Worm (Caenorhabditis elegans) whole organism, young adult: ENCODE measurements around the gene K10D11.5.

ENCODE experiments used
- ceh-91 ChIP-seq: fragments of 200-800 bp; sonication (Bioruptor generic); IDR thresholded peaks from 2 replicates; pipeline ENCODE4 v1.3.6; 2022; ENCODE audit warnings: missing genetic modification reagents, missing genetic modification characterization, missing compliant biosample characterization
- nfya-1 ChIP-seq: sonication (generic microtip); optimal IDR thresholded peaks from 2 replicates; lab custom pipeline; 2017; ENCODE audit warnings: antibody characterized with exemption, missing compliant biosample characterization, missing genetic modification characterization, borderline replicate concordance; ENCODE audit not compliant: insufficient read depth

DNA sequence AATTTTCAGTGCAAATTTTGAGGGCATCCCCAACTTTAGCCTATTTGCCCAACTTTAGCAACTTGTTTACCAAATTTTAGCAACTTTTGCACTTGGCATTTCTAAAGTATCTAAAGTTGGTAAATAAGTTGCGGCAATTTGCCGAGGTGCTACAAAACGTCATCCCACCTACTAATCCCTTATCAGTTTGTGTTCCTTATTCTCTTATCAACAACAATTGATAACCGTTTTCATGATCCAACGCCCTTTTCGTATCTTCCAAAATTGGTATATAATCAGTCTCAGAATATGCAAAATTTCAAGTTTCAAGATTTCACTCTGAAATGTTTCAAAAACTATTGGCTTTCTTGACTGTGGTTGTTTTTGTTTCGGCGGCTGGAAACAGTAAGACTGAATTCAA lies 18.3 kb downstream of the K10D11.5 start, which contains the start of gene F55G11.4:
- TF ChIP-seq nfya-1 (tag; lab: Kevin White, UChicago) (no peak), ceh-91 (no peak)
